Worm (Caenorhabditis elegans) whole organism, midembryonic: ENCODE data around the gene exos-4.2.

Experiments used
- T22C8.4 ChIP-seq: fragments of 200-800 bp; sonication (Bioruptor generic); IDR thresholded peaks from 2 replicates; pipeline ENCODE4 v1.3.6; 2022; ENCODE audit warnings: missing genetic modification characterization, missing compliant biosample characterization
- cog-1 ChIP-seq: sonication (generic microtip); optimal IDR thresholded peaks from 2 replicates; lab custom pipeline; 2016; ENCODE audit warnings: missing genetic modification characterization, missing compliant biosample characterization
- flt-1 ChIP-seq: fragments of 200-800 bp; sonication (Bioruptor generic); IDR thresholded peaks from 2 replicates; pipeline ENCODE4 v1.3.6; 2022; ENCODE audit warnings: missing genetic modification characterization, missing compliant biosample characterization
- klf-2 ChIP-seq: fragments of 200-800 bp; sonication (Bioruptor generic); conservative IDR thresholded peaks from 2 replicates; pipeline ENCODE4 v1.3.6; 2022; ENCODE audit warnings: missing genetic modification reagents, missing genetic modification characterization, missing compliant biosample characterization
- med-1 ChIP-seq: sonication (generic microtip); optimal IDR thresholded peaks from 2 replicates; lab custom pipeline; 2017; ENCODE audit warnings: missing genetic modification characterization, mild to moderate bottlenecking, missing compliant biosample characterization, antibody characterized with exemption, missing genetic modification reagents; ENCODE audit not compliant: insufficient read depth
- ref-1 ChIP-seq: fragments of 200-800 bp; sonication (Bioruptor generic); conservative IDR thresholded peaks from 2 replicates; pipeline ENCODE4 v1.3.6; 2022; ENCODE audit warnings: missing genetic modification reagents, missing genetic modification characterization, missing compliant biosample characterization
- tab-1 ChIP-seq: fragments of 200-800 bp; sonication (Bioruptor generic); IDR thresholded peaks from 2 replicates; pipeline ENCODE4 v1.3.6; 2022; ENCODE audit warnings: missing genetic modification characterization, missing compliant biosample characterization
- ztf-23 ChIP-seq: fragments of 200-800 bp; sonication (Bioruptor generic); IDR thresholded peaks from 2 replicates; pipeline ENCODE4 v1.3.6; 2022; ENCODE audit warnings: missing genetic modification reagents, missing genetic modification characterization, missing compliant biosample characterization
- ztf-29 ChIP-seq: fragments of 200-800 bp; sonication (Bioruptor generic); IDR thresholded peaks from 2 replicates; pipeline ENCODE4 v1.3.6; 2022; ENCODE audit warnings: missing genetic modification reagents, missing genetic modification characterization, missing compliant biosample characterization

The exos-4.2 gene

ce11 chrIII:859898-860297, at the start of gene exos-4.2:
exos-4.2 (plus strand) TSS chrIII:860198.
- TF ChIP-seq ztf-23, result no peak
- no peak for TF ChIP-seq cog-1 (tag; lab: Kevin White, UChicago)

ce11 chrIII:811544-811943, 48.5 kb upstream of the exos-4.2 start, which contains the start of gene daf-7:
daf-7 (plus strand) TSS chrIII:811844.
- no peak for TF ChIP-seq tab-1
- TF ChIP-seq ztf-23, result no peak
- no peak for TF ChIP-seq T22C8.4 (GFP tag; lab: Robert Waterston, UW)
- no peak for TF ChIP-seq klf-2 (GFP tag; lab: Robert Waterston, UW)
- TF ChIP-seq cog-1 (tag; lab: Kevin White, UChicago), result no peak
- TF ChIP-seq ref-1, result no peak
- no peak for TF ChIP-seq flt-1 (GFP tag; lab: Robert Waterston, UW)
- no peak for TF ChIP-seq ztf-29 (GFP tag; lab: Robert Waterston, UW)
- TF ChIP-seq med-1 (GFP tag; lab: Kevin White, UChicago), result no peak

- TF ChIP-seq ztf-23 (no peak), T22C8.4 (GFP tag; lab: Robert Waterston, UW) (no peak), tab-1 (no peak), cog-1 (tag; lab: Kevin White, UChicago) (no peak), ztf-29 (GFP tag; lab: Robert Waterston, UW) (no peak), ref-1 (no peak), klf-2 (GFP tag; lab: Robert Waterston, UW) (no peak), med-1 (GFP tag; lab: Kevin White, UChicago) (no peak), flt-1 (GFP tag; lab: Robert Waterston, UW) (no peak)
Measured at ce11 chrIII:815845-816244, 44.2 kb upstream of the exos-4.2 start, which contains the start of gene dac-1. dac-1 (plus strand) TSS chrIII:816145.

- TF ChIP-seq ztf-23, result no peak
- no peak for TF ChIP-seq klf-2 (GFP tag; lab: Robert Waterston, UW)
- no peak for TF ChIP-seq tab-1
- TF ChIP-seq flt-1 (GFP tag; lab: Robert Waterston, UW), result no peak
- TF ChIP-seq med-1 (GFP tag; lab: Kevin White, UChicago), result no peak
- TF ChIP-seq T22C8.4 (GFP tag; lab: Robert Waterston, UW), result no peak
- TF ChIP-seq cog-1 (tag; lab: Kevin White, UChicago), result no peak
- no peak for TF ChIP-seq ztf-29 (GFP tag; lab: Robert Waterston, UW)
- no peak for TF ChIP-seq ref-1
Measured at ce11 chrIII:819313-819712, 40.7 kb upstream of the exos-4.2 start.

- TF ChIP-seq ztf-29 (GFP tag; lab: Robert Waterston, UW) (no peak), flt-1 (GFP tag; lab: Robert Waterston, UW) (no peak), cog-1 (tag; lab: Kevin White, UChicago) (no peak), T22C8.4 (GFP tag; lab: Robert Waterston, UW) (no peak), ref-1 (no peak)
Measured at ce11 chrIII:822546-823272, 37.3 kb upstream of the exos-4.2 start, which contains the start of gene clec-149. clec-149 (plus strand) TSS chrIII:823222.

ce11 chrIII:825256-825655, 34.7 kb upstream of the exos-4.2 start:
- no peak for TF ChIP-seq klf-2 (GFP tag; lab: Robert Waterston, UW)
- no peak for TF ChIP-seq cog-1 (tag; lab: Kevin White, UChicago)
- no peak for TF ChIP-seq flt-1 (GFP tag; lab: Robert Waterston, UW)
- TF ChIP-seq tab-1, result no peak
- no peak for TF ChIP-seq ref-1
- no peak for TF ChIP-seq T22C8.4 (GFP tag; lab: Robert Waterston, UW)
- no peak for TF ChIP-seq ztf-29 (GFP tag; lab: Robert Waterston, UW)
- no peak for TF ChIP-seq med-1 (GFP tag; lab: Kevin White, UChicago)
- TF ChIP-seq ztf-23, result no peak

ce11 chrIII:831961-832360, 28.0 kb upstream of the exos-4.2 start, which contains the start of gene ceeh-1:
ceeh-1 (minus strand) TSS chrIII:832277.
- TF ChIP-seq klf-2 (GFP tag; lab: Robert Waterston, UW) (no peak), tab-1 (no peak), cog-1 (tag; lab: Kevin White, UChicago) (no peak), ref-1 (no peak), ztf-29 (GFP tag; lab: Robert Waterston, UW) (no peak), med-1 (GFP tag; lab: Kevin White, UChicago) (no peak), ztf-23 (no peak)

- TF ChIP-seq tab-1, result no peak
- no peak for TF ChIP-seq ref-1
Measured at ce11 chrIII:832855-833504, 27.0 kb upstream of the exos-4.2 start, which contains the start of gene zip-2. zip-2 (plus strand) TSS chrIII:832982.

ce11 chrIII:833711-834442, 26.1 kb upstream of the exos-4.2 start:
- peak; percentile 57; the same call in 1 of the 2 replicates for TF ChIP-seq T22C8.4 (GFP tag; lab: Robert Waterston, UW)
- no peak for TF ChIP-seq ztf-29 (GFP tag; lab: Robert Waterston, UW)
- peak; percentile 78 for TF ChIP-seq flt-1 (GFP tag; lab: Robert Waterston, UW)
- peak; percentile 85 for TF ChIP-seq cog-1 (tag; lab: Kevin White, UChicago)
